Worm (Caenorhabditis elegans) whole organism, L2 larva: ENCODE data around the gene Y62H9A.14.

Source experiments
- C34F6.9 ChIP-seq: fragments of 150-350 bp; optimal IDR thresholded peaks from 2 replicates; lab custom pipeline; 2014; ENCODE audit warnings: missing biosample characterization, missing genetic modification characterization
- F13H6.1 ChIP-seq: sonication (generic microtip); optimal IDR thresholded peaks from 2 replicates; lab custom pipeline; 2016; ENCODE audit warnings: missing genetic modification characterization, missing compliant biosample characterization
- R02D3.7 ChIP-seq: fragments of 150-350 bp; optimal IDR thresholded peaks from 2 replicates; lab custom pipeline; 2014; ENCODE audit warnings: missing biosample characterization, missing genetic modification characterization
- Y55F3AM.14 ChIP-seq: fragments of 200-800 bp; sonication (Bioruptor generic); optimal IDR thresholded peaks from 2 replicates; lab custom pipeline; 2018; ENCODE audit warnings: mild to moderate bottlenecking, missing genetic modification characterization, missing compliant biosample characterization
- ZK546.5 ChIP-seq: sonication (generic microtip); optimal IDR thresholded peaks from 2 replicates; lab custom pipeline; 2017; ENCODE audit warnings: missing biosample characterization, missing genetic modification characterization
- ama-1 ChIP-seq: fragments of 150-350 bp; optimal IDR thresholded peaks from 2 replicates; lab custom pipeline; 2018; ENCODE audit warnings: inconsistent platforms
- blmp-1 ChIP-seq: sonication (generic microtip); optimal IDR thresholded peaks from 2 replicates; lab custom pipeline; 2017; ENCODE audit warnings: missing genetic modification characterization, mild to moderate bottlenecking, missing compliant biosample characterization, antibody characterized with exemption, moderate library complexity; ENCODE audit not compliant: insufficient read depth
- ceh-16 ChIP-seq: fragments of 150-350 bp; optimal IDR thresholded peaks from 2 replicates; lab custom pipeline; 2014; ENCODE audit warnings: missing biosample characterization, missing genetic modification characterization
- crh-2 ChIP-seq: sonication (generic microtip); optimal IDR thresholded peaks from 2 replicates; lab custom pipeline; 2017; ENCODE audit warnings: missing biosample characterization, missing genetic modification characterization
- dmd-4 ChIP-seq: sonication (generic microtip); optimal IDR thresholded peaks from 2 replicates; lab custom pipeline; 2017; ENCODE audit warnings: missing biosample characterization, missing genetic modification characterization
- egl-27 ChIP-seq: sonication (generic microtip); optimal IDR thresholded peaks from 3 replicates; lab custom pipeline; 2017; ENCODE audit warnings: missing biosample characterization, missing genetic modification reagents, missing genetic modification characterization
- elt-1 ChIP-seq: fragments of 150-350 bp; optimal IDR thresholded peaks from 2 replicates; lab custom pipeline; 2014; ENCODE audit warnings: missing biosample characterization, missing genetic modification characterization
- elt-3 ChIP-seq: sonication (generic microtip); optimal IDR thresholded peaks from 2 replicates; lab custom pipeline; 2017; ENCODE audit warnings: missing biosample characterization, missing genetic modification characterization
- gmeb-1 ChIP-seq: fragments of 150-350 bp; optimal IDR thresholded peaks from 2 replicates; lab custom pipeline; 2014; ENCODE audit warnings: missing biosample characterization, missing genetic modification characterization
- lin-39 ChIP-seq: fragments of 150-350 bp; optimal IDR thresholded peaks from 2 replicates; lab custom pipeline; 2014; ENCODE audit warnings: missing biosample characterization, missing genetic modification reagents, missing genetic modification characterization
- lsy-2 ChIP-seq, 2 experiments: fragments of 150-350 bp in 1 of 2; sonication (generic microtip) in 1 of 2; optimal IDR thresholded peaks; 2 replicates each; lab custom pipeline; 2014 to 2017; ENCODE audit warnings: missing biosample characterization in 2 of 2, missing genetic modification characterization in 2 of 2
- mab-5 ChIP-seq: fragments of 150-350 bp; optimal IDR thresholded peaks from 2 replicates; lab custom pipeline; 2014; ENCODE audit warnings: missing biosample characterization, missing genetic modification characterization
- nhr-10 ChIP-seq: sonication (generic microtip); optimal IDR thresholded peaks from 2 replicates; lab custom pipeline; 2017; ENCODE audit warnings: missing biosample characterization, missing genetic modification characterization
- nhr-11 ChIP-seq: fragments of 150-350 bp; optimal IDR thresholded peaks from 2 replicates; lab custom pipeline; 2014; ENCODE audit warnings: missing biosample characterization, missing genetic modification characterization
- nhr-12 ChIP-seq: fragments of 150-350 bp; optimal IDR thresholded peaks from 2 replicates; lab custom pipeline; 2014; ENCODE audit warnings: missing biosample characterization, missing genetic modification characterization
- nhr-21 ChIP-seq: fragments of 150-350 bp; optimal IDR thresholded peaks from 2 replicates; lab custom pipeline; 2014; ENCODE audit warnings: missing biosample characterization, missing genetic modification characterization
- nhr-23 ChIP-seq: fragments of 150-350 bp; optimal IDR thresholded peaks from 2 replicates; lab custom pipeline; 2014; ENCODE audit warnings: missing biosample characterization, missing genetic modification reagents, missing genetic modification characterization
- nhr-25 ChIP-seq: fragments of 150-350 bp; sonication (generic microtip); optimal IDR thresholded peaks from 3 replicates; lab custom pipeline; 2014; ENCODE audit warnings: missing biosample characterization, missing genetic modification characterization
- nhr-6 ChIP-seq: fragments of 150-350 bp; optimal IDR thresholded peaks from 2 replicates; lab custom pipeline; 2014; ENCODE audit warnings: missing biosample characterization, missing genetic modification characterization
- nhr-77 ChIP-seq: fragments of 150-350 bp; optimal IDR thresholded peaks from 2 replicates; lab custom pipeline; 2014; ENCODE audit warnings: missing biosample characterization, missing genetic modification characterization
- peb-1 ChIP-seq: fragments of 150-350 bp; optimal IDR thresholded peaks from 2 replicates; lab custom pipeline; 2014; ENCODE audit warnings: missing biosample characterization, missing genetic modification characterization
- sem-4 ChIP-seq: fragments of 150-350 bp; optimal IDR thresholded peaks from 2 replicates; lab custom pipeline; 2014; ENCODE audit warnings: missing biosample characterization, missing genetic modification reagents, missing genetic modification characterization
- skn-1 ChIP-seq: sonication (generic microtip); optimal IDR thresholded peaks from 2 replicates; lab custom pipeline; 2017; ENCODE audit warnings: missing biosample characterization, missing genetic modification characterization
- sma-3 ChIP-seq: sonication (generic microtip); optimal IDR thresholded peaks from 2 replicates; lab custom pipeline; 2016; ENCODE audit warnings: missing genetic modification reagents, missing genetic modification characterization, missing compliant biosample characterization
- sma-9 ChIP-seq, 2 experiments: fragments of 150-350 bp in 1 of 2; sonication (generic microtip) in 1 of 2; optimal IDR thresholded peaks; 2 replicates each; lab custom pipeline; 2014 to 2016; ENCODE audit warnings: missing genetic modification characterization in 2 of 2, mild to moderate bottlenecking in 1 of 2, missing biosample characterization in 1 of 2, missing compliant biosample characterization in 1 of 2, missing genetic modification reagents in 1 of 2, moderate library complexity in 1 of 2
- unc-39 ChIP-seq: fragments of 150-350 bp; optimal IDR thresholded peaks from 2 replicates; lab custom pipeline; 2014; ENCODE audit warnings: missing biosample characterization, missing genetic modification characterization
- unc-62 ChIP-seq: fragments of 150-350 bp; optimal IDR thresholded peaks from 2 replicates; lab custom pipeline; 2014; ENCODE audit warnings: missing biosample characterization, missing genetic modification reagents, missing genetic modification characterization
- zag-1 ChIP-seq: fragments of 150-350 bp; optimal IDR thresholded peaks from 2 replicates; lab custom pipeline; 2014; ENCODE audit warnings: missing biosample characterization, missing genetic modification characterization
- ztf-11 ChIP-seq: sonication (generic microtip); optimal IDR thresholded peaks from 2 replicates; lab custom pipeline; 2017; ENCODE audit warnings: missing biosample characterization, missing genetic modification characterization
- ztf-4 ChIP-seq: fragments of 150-350 bp; optimal IDR thresholded peaks from 2 replicates; lab custom pipeline; 2014; ENCODE audit warnings: missing biosample characterization, missing genetic modification characterization

Gene Y62H9A.14

DNA sequence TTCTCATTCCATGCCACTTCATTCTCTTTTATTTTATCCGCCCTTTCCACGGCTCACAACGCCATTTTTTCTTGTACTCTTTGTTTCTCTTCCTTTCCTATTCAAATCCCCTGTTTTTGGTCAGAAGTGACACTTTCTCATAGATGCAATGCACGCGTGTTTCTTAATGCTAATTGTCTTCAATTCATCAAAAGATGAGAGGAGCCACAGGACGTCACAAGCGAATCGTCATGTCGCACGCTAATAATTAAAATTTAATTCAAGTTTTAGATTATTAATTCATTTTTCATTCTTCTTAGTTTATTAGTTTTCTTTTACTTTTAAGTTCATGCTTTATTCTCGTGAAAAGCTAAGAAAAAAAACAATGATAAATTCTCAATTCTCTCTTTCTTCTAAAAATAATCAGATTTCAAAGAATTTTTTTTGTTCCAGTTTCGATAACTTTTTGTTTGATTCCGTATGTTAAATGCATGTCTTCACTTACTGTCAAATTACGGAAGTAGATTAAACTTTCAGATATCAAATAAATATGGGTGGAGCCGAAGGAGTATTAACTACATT lies at the start of gene Y62H9A.14:
Y62H9A.14 (plus strand) TSS at position 511 of the 561 bp plus-strand sequence.
- TF ChIP-seq zag-1 (tag; lab: Kevin White, UChicago) (no peak), unc-62 (GFP tag; lab: Kevin White, UChicago) (no peak), nhr-10 (tag; lab: Kevin White, UChicago) (no peak)

DNA sequence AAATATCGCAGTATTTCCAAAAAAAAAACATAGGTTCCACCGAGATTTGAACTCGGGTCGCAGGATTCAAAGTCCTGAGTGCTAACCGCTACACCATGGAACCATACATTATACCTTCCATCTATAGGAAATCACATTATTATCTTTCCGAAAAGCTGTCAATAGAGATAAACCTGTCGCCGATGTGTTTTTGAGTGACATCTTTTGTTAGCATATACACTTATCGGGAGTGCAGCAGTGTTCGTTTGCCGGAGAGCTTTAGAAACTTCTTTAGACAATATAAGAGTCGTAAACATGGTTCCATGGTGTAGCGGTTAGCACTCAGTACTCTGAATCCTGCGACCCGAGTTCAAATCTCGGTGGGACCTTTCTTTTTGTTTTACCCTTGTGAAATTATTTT lies 48.8 kb upstream of the Y62H9A.14 start:
- no peak for TF ChIP-seq skn-1 (tag; lab: Kevin White, UChicago)
- TF ChIP-seq Y55F3AM.14 (GFP tag; lab: Kevin White, UChicago), result no peak
- no peak for TF ChIP-seq ztf-4 (tag; lab: Kevin White, UChicago)
- TF ChIP-seq F13H6.1 (tag; lab: Kevin White, UChicago), result no peak
- TF ChIP-seq nhr-12 (tag; lab: Kevin White, UChicago), result no peak
- no peak for TF ChIP-seq lsy-2 (tag; optimal IDR thresholded peaks at IDR 0.05; lab: Kevin White, UChicago)
- TF ChIP-seq nhr-23, result no peak
- TF ChIP-seq dmd-4 (tag; lab: Kevin White, UChicago), result no peak
- TF ChIP-seq nhr-21 (tag; lab: Kevin White, UChicago), result no peak
- TF ChIP-seq sem-4, result no peak
- no peak for TF ChIP-seq mab-5 (tag; lab: Kevin White, UChicago)

DNA sequence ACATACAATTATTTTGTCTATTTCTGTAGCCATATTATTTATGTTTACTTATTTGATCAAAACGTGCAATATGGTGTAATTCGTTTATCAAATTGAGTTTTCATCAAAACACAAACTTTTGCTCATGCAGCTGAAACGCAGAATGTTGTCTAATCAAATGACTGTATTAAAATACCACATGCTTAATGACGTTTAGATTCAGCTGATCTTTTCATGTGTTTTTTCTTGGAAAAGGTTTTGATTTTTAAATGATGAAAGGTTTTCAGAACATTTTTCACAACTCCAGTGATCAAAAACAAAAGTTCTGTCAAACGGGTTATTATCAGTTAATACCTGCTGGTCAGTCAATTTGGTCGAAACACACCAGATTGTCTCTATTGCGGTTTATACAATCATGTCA lies 45.8 kb upstream of the Y62H9A.14 start, which contains the start of gene Y62H9A.1:
Y62H9A.1 (plus strand) TSS at position 282 of the 400 bp plus-strand sequence.
- no peak for TF ChIP-seq C34F6.9 (tag; lab: Kevin White, UChicago)
- TF ChIP-seq nhr-77 (tag; lab: Kevin White, UChicago), result no peak
- no peak for TF ChIP-seq mab-5 (tag; lab: Kevin White, UChicago)
- no peak for TF ChIP-seq lin-39 (tag; lab: Kevin White, UChicago)
- no peak for TF ChIP-seq ceh-16
- TF ChIP-seq unc-39 (tag; lab: Kevin White, UChicago), result no peak
- TF ChIP-seq nhr-6 (tag; lab: Kevin White, UChicago), result no peak
- no peak for TF ChIP-seq unc-62 (GFP tag; lab: Kevin White, UChicago)
- no peak for TF ChIP-seq gmeb-1 (tag; lab: Kevin White, UChicago)
- TF ChIP-seq sma-3 (GFP tag; lab: Kevin White, UChicago), result no peak
- no peak for TF ChIP-seq dmd-4 (tag; lab: Kevin White, UChicago)
- TF ChIP-seq ama-1 (lab: Kevin White, UChicago), result no peak
- no peak for TF ChIP-seq nhr-25 (tag; lab: Kevin White, UChicago)
- TF ChIP-seq crh-2 (tag; lab: Kevin White, UChicago), result no peak
- TF ChIP-seq nhr-11 (tag; lab: Kevin White, UChicago), result no peak
- no peak for TF ChIP-seq egl-27 (tag; lab: Kevin White, UChicago)
- TF ChIP-seq, all 48 proteins: peak for 0

- TF ChIP-seq sma-9 (GFP tag; optimal IDR thresholded peaks at IDR 0.05; lab: Kevin White, UChicago) (no peak), sma-9 (tag; optimal IDR thresholded peaks at IDR 0.05; lab: Kevin White, UChicago) (no peak), R02D3.7 (tag; lab: Kevin White, UChicago) (no peak)
Measured at ce11 chrX:11878109-11878508, 42.9 kb upstream of the Y62H9A.14 start, which contains the start of gene Y62H9A.2. Y62H9A.2 (minus strand) TSS chrX:11878209.

DNA sequence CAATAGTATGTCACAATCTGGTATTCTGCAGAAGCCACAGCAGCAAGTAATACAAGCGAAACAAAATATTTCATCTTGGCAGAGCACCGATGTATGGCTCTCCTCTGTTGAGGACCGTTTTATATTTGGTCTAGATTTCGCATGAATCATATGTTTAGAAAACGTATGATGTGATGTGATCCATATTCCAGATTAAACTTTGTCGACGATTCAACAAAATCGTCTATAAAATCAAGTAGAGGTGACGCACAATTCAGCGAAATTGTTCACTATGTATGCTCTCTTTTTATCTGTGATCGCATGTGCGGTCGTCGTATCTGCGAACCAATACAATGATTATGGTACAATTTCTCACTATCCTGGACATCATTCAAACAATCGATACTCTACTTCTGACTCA lies 41.2 kb upstream of the Y62H9A.14 start, which contains the start of the genes Y62H9A.3 and Y62H9A.4:
Y62H9A.3 (minus strand) TSS at position 101 of the 400 bp plus-strand sequence.
Y62H9A.4 (plus strand) TSS at position 256 of the 400 bp plus-strand sequence.
- TF ChIP-seq elt-1 (tag; lab: Kevin White, UChicago) (no peak), ztf-11 (tag; lab: Kevin White, UChicago) (no peak), nhr-11 (tag; lab: Kevin White, UChicago) (no peak), nhr-10 (tag; lab: Kevin White, UChicago) (no peak), Y55F3AM.14 (GFP tag; lab: Kevin White, UChicago) (no peak), lin-39 (tag; lab: Kevin White, UChicago) (no peak), peb-1 (tag; lab: Kevin White, UChicago) (no peak), blmp-1 (tag; lab: Kevin White, UChicago) (no peak), skn-1 (tag; lab: Kevin White, UChicago) (no peak), sma-9 (GFP tag; optimal IDR thresholded peaks at IDR 0.05; lab: Kevin White, UChicago) (no peak), sma-9 (tag; optimal IDR thresholded peaks at IDR 0.05; lab: Kevin White, UChicago) (no peak), nhr-25 (tag; lab: Kevin White, UChicago) (no peak), elt-3 (tag; lab: Kevin White, UChicago) (no peak), ZK546.5 (tag; lab: Kevin White, UChicago) (no peak), sma-3 (GFP tag; lab: Kevin White, UChicago) (no peak), nhr-12 (tag; lab: Kevin White, UChicago) (no peak), zag-1 (tag; lab: Kevin White, UChicago) (no peak), dmd-4 (tag; lab: Kevin White, UChicago) (no peak)
